Worm (Caenorhabditis elegans): ENCODE results near the gene Y51H4A.935.
"Not testable (repeated sequence)": the region's sequence is repeated elsewhere in the genome, so short reads cannot be mapped to it uniquely, and the experiment has no call there.

Y51H4A.935 gene

ce11 chrIV:16507132-16507531, at the start of gene Y51H4A.935:
Gene Y51H4A.935, minus strand, starts transcription at chrIV:16507232.
- not testable (repeated sequence) for TF ChIP-seq ZK185.1 (tag; optimal IDR thresholded peaks at IDR 0.05; ENCODE audit: poor library complexity, severe bottlenecking); F55B11.4 (tag; optimal IDR thresholded peaks at IDR 0.05; ENCODE audit: borderline replicate concordance, insufficient read depth); atf-7 (tag; optimal IDR thresholded peaks at IDR 0.05)

DNA sequence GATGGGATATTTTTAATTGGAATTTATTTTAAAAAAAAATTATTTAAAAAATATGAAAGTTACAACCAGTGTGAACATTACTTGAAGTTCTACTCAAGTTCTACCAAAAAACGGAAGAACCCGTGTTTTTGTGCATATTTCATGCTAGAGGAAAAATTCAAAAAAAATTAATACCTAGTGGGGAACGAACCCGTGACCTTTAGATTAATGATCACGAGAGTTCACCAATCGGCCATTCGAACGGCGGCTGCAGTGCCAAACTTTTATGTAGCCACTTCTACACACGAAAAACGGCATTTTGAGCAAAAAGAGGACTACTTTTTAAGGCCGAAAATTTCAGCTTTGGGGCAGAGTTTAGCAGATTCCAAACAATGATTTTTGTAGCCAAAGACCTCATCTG, 48.5 kb upstream of the Y51H4A.935 start:
- TF ChIP-seq B0261.1 (tag; optimal IDR thresholded peaks at IDR 0.05) = peak; percentile 59
- TF ChIP-seq snpc-4 (GFP tag; optimal IDR thresholded peaks at IDR 0.05) = not testable (repeated sequence)
- peak in 3 of 4 experiments; percentile 51 to 92 (median 52) for TF ChIP-seq snpc-4 (tag; optimal IDR thresholded peaks at IDR 0.05)
- TF ChIP-seq tbp1 (GFP tag; optimal IDR thresholded peaks at IDR 0.05) = peak; percentile 83
- peak; percentile 13; the same call in 1 of the 2 replicates for TF ChIP-seq D2030.7 (GFP tag; IDR thresholded peaks at IDR 0.05)
- TF ChIP-seq rpc-1 (optimal IDR thresholded peaks at IDR 0.05) = peak; percentile 24
- peak; percentile 69 for TF ChIP-seq rpc-1 (tag; optimal IDR thresholded peaks at IDR 0.05)
- peak; percentile 91 for TF ChIP-seq attf-6 (GFP tag; IDR thresholded peaks at IDR 0.05)

- TF ChIP-seq hmg-1.2 (GFP tag; IDR thresholded peaks at IDR 0.05) (0 out of 2 replicates have a peak, but pooled peaks have one; percentile 28), snpc-4 (tag; optimal IDR thresholded peaks at IDR 0.05) (peak in 2 of 4 experiments; percentile 83 to 95), attf-6 (GFP tag; IDR thresholded peaks at IDR 0.05) (peak; percentile 66; the same call in 1 of the 2 replicates)
- TF ChIP-seq snpc-4 (GFP tag; optimal IDR thresholded peaks at IDR 0.05) = not testable (repeated sequence)
Observed at ce11 chrIV:16553231-16553630, 46.2 kb upstream of the Y51H4A.935 start.

DNA sequence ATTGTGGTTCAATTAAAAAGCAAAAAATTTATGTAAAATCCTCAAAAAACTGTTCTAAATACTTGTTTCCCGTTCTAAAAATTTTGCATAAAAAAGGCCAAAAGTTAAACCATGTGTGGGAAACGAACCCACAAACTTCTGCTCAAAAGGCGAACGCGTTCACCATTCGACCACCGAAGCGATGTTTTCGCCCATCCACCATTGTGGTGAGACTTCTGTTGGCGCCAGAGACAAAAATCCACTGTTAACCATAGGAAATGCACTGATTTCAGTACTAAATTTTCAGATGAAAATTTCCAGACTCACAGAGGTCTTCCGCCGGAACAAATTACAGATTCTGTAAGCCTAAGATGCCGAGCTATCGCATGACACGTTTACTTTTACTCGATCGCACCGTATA, 45.7 kb upstream of the Y51H4A.935 start:
- TF ChIP-seq attf-6 (GFP tag; IDR thresholded peaks at IDR 0.05) = peak; percentile 58

- peak; percentile 85 for TF ChIP-seq attf-6 (GFP tag; IDR thresholded peaks at IDR 0.05)
- TF ChIP-seq hmg-1.2 (GFP tag; IDR thresholded peaks at IDR 0.05) = 0 out of 2 replicates have a peak, but pooled peaks have one; percentile 26
- TF ChIP-seq rpc-1 (optimal IDR thresholded peaks at IDR 0.05) = not testable (repeated sequence)
- peak; percentile 6 for TF ChIP-seq rpc-1 (tag; optimal IDR thresholded peaks at IDR 0.05)
Observed at ce11 chrIV:16551982-16552381, 45.0 kb upstream of the Y51H4A.935 start.

DNA sequence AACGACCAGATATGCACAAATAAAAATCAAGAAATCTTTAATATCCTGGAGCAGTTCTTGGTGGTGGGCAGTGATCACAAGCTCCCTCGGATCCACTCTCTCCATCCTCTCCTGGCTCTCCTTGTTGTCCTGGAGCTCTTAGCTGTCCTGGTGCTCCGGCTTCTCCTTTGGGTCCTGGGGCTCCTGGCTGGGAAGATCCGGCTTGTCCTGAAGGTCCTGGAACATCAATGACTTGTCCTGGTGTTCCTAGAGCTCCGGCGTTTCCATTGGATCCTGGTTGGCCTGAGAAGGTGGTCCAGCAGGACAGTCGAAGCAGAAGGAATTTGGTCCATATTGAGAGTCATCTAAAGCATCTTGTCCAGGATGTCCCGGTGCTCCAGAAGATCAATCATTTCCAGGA, 44.4 kb upstream of the Y51H4A.935 start:
- TF ChIP-seq egl-44 (GFP tag; IDR thresholded peaks at IDR 0.05) (no peak), egrh-3 (GFP tag; IDR thresholded peaks at IDR 0.05) (peak; percentile 59; the same call in 1 of the 2 replicates)

ce11 chrIV:16542649-16543048, 35.6 kb upstream of the Y51H4A.935 start, which contains the start of gene uroc-1:
Gene uroc-1, minus strand, starts transcription at chrIV:16542749.
- TF ChIP-seq ekl-4 (GFP tag; IDR thresholded peaks at IDR 0.05) (no peak), F49E8.2 (tag; optimal IDR thresholded peaks at IDR 0.05; ENCODE audit: insufficient read depth) (no peak), let-607 (tag; optimal IDR thresholded peaks at IDR 0.05) (no peak), ceh-27 (GFP tag; optimal IDR thresholded peaks at IDR 0.05) (no peak), Y79H2A.3 (GFP tag; conservative IDR thresholded peaks at IDR 0.05) (no peak), F57C9.4 (tag; optimal IDR thresholded peaks at IDR 0.05) (no peak), ztf-26 (tag; optimal IDR thresholded peaks at IDR 0.05) (no peak), snpc-1.1 (tag; optimal IDR thresholded peaks at IDR 0.05; ENCODE audit: insufficient read depth) (no peak), nfya-1 (tag; optimal IDR thresholded peaks at IDR 0.05; ENCODE audit: borderline replicate concordance, insufficient read depth) (no peak), egl-44 (GFP tag; IDR thresholded peaks at IDR 0.05) (no peak), madf-8 (GFP tag; conservative IDR thresholded peaks at IDR 0.05) (no peak), hmg-20 (GFP tag; IDR thresholded peaks at IDR 0.05) (no peak), athp-1 (tag; optimal IDR thresholded peaks at IDR 0.05) (no peak)

Data from whole organism, young adult.